Fruit fly (Drosophila melanogaster) whole organism, adult: Measurements from ENCODE around the gene Kebab.
A peak's percentile ranks its signal among the peaks of the same experiment; 100 is the strongest.

Experiments used
- CG12768 ChIP-seq: fragments of 200-800 bp; sonication (Bioruptor generic); optimal IDR thresholded peaks from 2 replicates; lab custom pipeline; 2017; ENCODE audit warnings: missing biosample characterization, missing genetic modification characterization, mild to moderate bottlenecking, moderate library complexity, missing genetic modification reagents
- CG1620 ChIP-seq: fragments of 200-800 bp; sonication (Bioruptor generic); optimal IDR thresholded peaks from 2 replicates; lab custom pipeline; 2016; ENCODE audit warnings: missing biosample characterization, missing genetic modification characterization
- CG33017 ChIP-seq: fragments of 200-800 bp; sonication (Bioruptor generic); optimal IDR thresholded peaks from 2 replicates; lab custom pipeline; 2018; ENCODE audit warnings: missing biosample characterization, mild to moderate bottlenecking, missing genetic modification characterization, moderate library complexity
- CG5204 ChIP-seq: fragments of 200-800 bp; sonication (Bioruptor generic); optimal IDR thresholded peaks from 2 replicates; lab custom pipeline; 2016; ENCODE audit warnings: missing biosample characterization, missing genetic modification characterization
- CG7101 ChIP-seq: fragments of 200-800 bp; sonication (Bioruptor generic); optimal IDR thresholded peaks from 2 replicates; lab custom pipeline; 2018; ENCODE audit warnings: missing biosample characterization, mild to moderate bottlenecking, missing genetic modification characterization, moderate library complexity
- Clk ChIP-seq: fragments of 200-800 bp; sonication (Bioruptor generic); optimal IDR thresholded peaks from 2 replicates; lab custom pipeline; 2017; ENCODE audit warnings: missing biosample characterization, missing genetic modification characterization
- Hr96 ChIP-seq: fragments of 200-800 bp; sonication (Bioruptor generic); optimal IDR thresholded peaks from 2 replicates; lab custom pipeline; 2016; ENCODE audit warnings: missing biosample characterization, missing genetic modification characterization
- Mnt ChIP-seq: fragments of 200-800 bp; sonication (Bioruptor generic); optimal IDR thresholded peaks from 2 replicates; lab custom pipeline; 2016; ENCODE audit warnings: missing biosample characterization, mild to moderate bottlenecking, missing genetic modification characterization
- cic ChIP-seq: fragments of 200-800 bp; sonication (Bioruptor generic); optimal IDR thresholded peaks from 2 replicates; lab custom pipeline; 2017; ENCODE audit warnings: missing biosample characterization, mild to moderate bottlenecking, missing genetic modification characterization, moderate library complexity
- cnc ChIP-seq, 2 experiments: fragments of >200 bp; optimal IDR thresholded peaks; 2 replicates each; lab custom pipeline; 2017
- kay ChIP-seq: fragments of 200-800 bp; sonication (Bioruptor generic); peaks from one replicate; lab custom pipeline; 2016; ENCODE audit warnings: missing biosample characterization, missing genetic modification characterization, borderline replicate concordance
- pad ChIP-seq: fragments of 200-800 bp; sonication (Bioruptor generic); optimal IDR thresholded peaks from 3 replicates; lab custom pipeline; 2017; ENCODE audit warnings: missing biosample characterization, missing genetic modification characterization, mild to moderate bottlenecking, moderate library complexity, missing genetic modification reagents
- tj ChIP-seq: fragments of 200-800 bp; sonication (Bioruptor generic); optimal IDR thresholded peaks from 3 replicates; lab custom pipeline; 2017; ENCODE audit warnings: missing biosample characterization, mild to moderate bottlenecking, missing genetic modification characterization, moderate library complexity
- toe ChIP-seq: fragments of 200-800 bp; sonication (Bioruptor generic); optimal IDR thresholded peaks from 2 replicates; lab custom pipeline; 2016; ENCODE audit warnings: missing biosample characterization, missing genetic modification characterization

dm6 chr2L:2010335-2011061, 34.8 kb upstream of the Kebab start:
- no peak for TF ChIP-seq tj (GFP tag; lab: Kevin White, UChicago)
- no peak for TF ChIP-seq CG1620 (GFP tag; lab: Kevin White, UChicago)
- peak; percentile 21 for TF ChIP-seq kay (GFP tag; lab: Kevin White, UChicago)
- no peak for TF ChIP-seq CG7101
- TF ChIP-seq toe (GFP tag; lab: Kevin White, UChicago) = no peak
- peak; percentile 88 for TF ChIP-seq Mnt (GFP tag; lab: Kevin White, UChicago)
- TF ChIP-seq Hr96 (GFP tag; lab: Kevin White, UChicago) = no peak
- TF ChIP-seq cic = no peak
- TF ChIP-seq pad = no peak
- TF ChIP-seq cnc (optimal IDR thresholded peaks at IDR 0.05; lab: Kevin White, UChicago) = no peak
- no peak for TF ChIP-seq CG5204 (GFP tag; lab: Kevin White, UChicago)
- no peak for TF ChIP-seq CG12768
- no peak for TF ChIP-seq Clk
- TF ChIP-seq CG33017 = no peak
